Worm (Caenorhabditis elegans) whole organism, mixed stage, embryonic: ENCODE measurements around the gene K03H1.7.

Experiments
- ceh-83 ChIP-seq: fragments of 200-800 bp; sonication (Bioruptor generic); optimal IDR thresholded peaks from 2 replicates; lab custom pipeline; 2018; ENCODE audit warnings: mild to moderate bottlenecking, missing genetic modification characterization, missing compliant biosample characterization
- nhr-76 ChIP-seq: sonication (generic microtip); optimal IDR thresholded peaks from 2 replicates; lab custom pipeline; 2017; ENCODE audit warnings: missing biosample characterization, missing genetic modification characterization
- unc-62 ChIP-seq: fragments of 150-350 bp; optimal IDR thresholded peaks from 2 replicates; lab custom pipeline; 2014; ENCODE audit warnings: missing biosample characterization, missing genetic modification reagents, missing genetic modification characterization
- ztf-11 ChIP-seq: fragments of 150-350 bp; optimal IDR thresholded peaks from 2 replicates; lab custom pipeline; 2014; ENCODE audit warnings: missing biosample characterization, missing genetic modification characterization

ce11 chrIII:9956123-9956522 is 8.9 kb downstream of the K03H1.7 start, which contains the start of gene mog-1:
- TF ChIP-seq unc-62 (no peak), nhr-76 (no peak), ceh-83 (GFP tag; lab: Kevin White, UChicago) (no peak), ztf-11 (tag; lab: Kevin White, UChicago) (no peak)
